Fruit fly (Drosophila melanogaster) S2 (cell line): ENCODE measurements around the gene f.

Experiments used
- CG8478 ChIP-seq: fragments of >200 bp; optimal IDR thresholded peaks from 2 replicates; lab custom pipeline; 2018
- CTCF ChIP-seq, 2 experiments: fragments of >200 bp; optimal IDR thresholded peaks; 2 replicates each; lab custom pipeline; 2018

Gene f

dm6 chrX:17232642-17233041, at the start of gene f:
Gene f, plus strand, starts transcription at chrX:17232942.
- TF ChIP-seq CTCF (optimal IDR thresholded peaks at IDR 0.05; lab: Kevin White, UChicago) (no peak), CG8478 (no peak)

dm6 chrX:17183486-17183885, 49.3 kb upstream of the f start:
- no peak for TF ChIP-seq CTCF (optimal IDR thresholded peaks at IDR 0.05; lab: Kevin White, UChicago)
- TF ChIP-seq CG8478, result no peak

dm6 chrX:17186432-17186831, 46.3 kb upstream of the f start:
- TF ChIP-seq CTCF (optimal IDR thresholded peaks at IDR 0.05; lab: Kevin White, UChicago), result no peak
- no peak for TF ChIP-seq CG8478

dm6 chrX:17187495-17187894, 45.2 kb upstream of the f start:
- TF ChIP-seq CTCF (optimal IDR thresholded peaks at IDR 0.05; lab: Kevin White, UChicago), result no peak
- TF ChIP-seq CG8478, result no peak

dm6 chrX:17188167-17188566, 44.6 kb upstream of the f start:
- TF ChIP-seq CTCF (optimal IDR thresholded peaks at IDR 0.05; lab: Kevin White, UChicago) (no peak), CG8478 (no peak)

- TF ChIP-seq CTCF (optimal IDR thresholded peaks at IDR 0.05; lab: Kevin White, UChicago) (no peak), CG8478 (no peak)
Observed at dm6 chrX:17202498-17203162, 30.1 kb upstream of the f start, which contains the start of the genes TTLL1A and CG5070. Gene TTLL1A, minus strand, starts transcription at chrX:17202598. Gene CG5070, plus strand, starts transcription at chrX:17203112.

- TF ChIP-seq CTCF (optimal IDR thresholded peaks at IDR 0.05; lab: Kevin White, UChicago), result no peak
- no peak for TF ChIP-seq CG8478
Observed at dm6 chrX:17205028-17205427, 27.7 kb upstream of the f start.

dm6 chrX:17206046-17206445, 26.7 kb upstream of the f start, which contains the start of gene CG32564:
Gene CG32564, plus strand, starts transcription at chrX:17206407.
- no peak for TF ChIP-seq CG8478
- no peak for TF ChIP-seq CTCF (optimal IDR thresholded peaks at IDR 0.05; lab: Kevin White, UChicago)

- no peak for TF ChIP-seq CG8478
- no peak for TF ChIP-seq CTCF (optimal IDR thresholded peaks at IDR 0.05; lab: Kevin White, UChicago)
Observed at dm6 chrX:17207865-17208486, 24.8 kb upstream of the f start, which contains the start of gene CG32563. Gene CG32563, plus strand, starts transcription at chrX:17208436.

- TF ChIP-seq CTCF (optimal IDR thresholded peaks at IDR 0.05; lab: Kevin White, UChicago) (no peak), CG8478 (no peak)
Observed at dm6 chrX:17209897-17210296, 22.8 kb upstream of the f start, which contains the start of gene CG12995. Gene CG12995, minus strand, starts transcription at chrX:17209997.

dm6 chrX:17212007-17212406, 20.7 kb upstream of the f start, which contains the start of gene CG18258:
Gene CG18258, plus strand, starts transcription at chrX:17212307.
- TF ChIP-seq CTCF (optimal IDR thresholded peaks at IDR 0.05; lab: Kevin White, UChicago), result no peak
- TF ChIP-seq CG8478, result no peak

- TF ChIP-seq CG8478 (no peak), CTCF (optimal IDR thresholded peaks at IDR 0.05; lab: Kevin White, UChicago) (no peak)
Observed at dm6 chrX:17215004-17215403, 17.7 kb upstream of the f start, which contains the start of gene CG5162. Gene CG5162, plus strand, starts transcription at chrX:17215304.

dm6 chrX:17218232-17218951, 14.3 kb upstream of the f start, which contains the start of gene CG12998:
Gene CG12998, plus strand, starts transcription at chrX:17218667.
- TF ChIP-seq CG8478 (no peak), CTCF (optimal IDR thresholded peaks at IDR 0.05; lab: Kevin White, UChicago) (no peak)

- no peak for TF ChIP-seq CG8478
- no peak for TF ChIP-seq CTCF (optimal IDR thresholded peaks at IDR 0.05; lab: Kevin White, UChicago)
Observed at dm6 chrX:17221142-17221541, 11.6 kb upstream of the f start, which contains the start of gene CG5172. Gene CG5172, plus strand, starts transcription at chrX:17221442.

dm6 chrX:17223715-17224114, 9.0 kb upstream of the f start, which contains the start of gene CG34327:
Gene CG34327, minus strand, starts transcription at chrX:17223815.
- no peak for TF ChIP-seq CTCF (optimal IDR thresholded peaks at IDR 0.05; lab: Kevin White, UChicago)
- no peak for TF ChIP-seq CG8478
